Fruit fly (Drosophila melanogaster): Measurements from ENCODE around the gene ds.

dm6 chr2L:597771-598170 is 117.0 kb downstream of the ds start:
- no peak for TF ChIP-seq CG13204 (GFP tag; optimal IDR thresholded peaks at IDR 0.05)
- no peak for TF ChIP-seq CG8301 (tag; optimal IDR thresholded peaks at IDR 0.05)
- no peak for TF ChIP-seq Pif1B (GFP tag; optimal IDR thresholded peaks at IDR 0.05)
- TF ChIP-seq fd96Ca (GFP tag; IDR thresholded peaks at IDR 0.05): no peak

Data from whole organism, pupa.